Fruit fly (Drosophila melanogaster): ENCODE data around the gene MESK4.

dm6 chr3R:17016193-17016592, 27.6 kb downstream of the MESK4 start:
- TF ChIP-seq CG12768 (GFP tag; optimal IDR thresholded peaks at IDR 0.05) (no peak), Clk (GFP tag; optimal IDR thresholded peaks at IDR 0.05) (no peak), cnc (optimal IDR thresholded peaks at IDR 0.05) (no peak), CG1620 (GFP tag; optimal IDR thresholded peaks at IDR 0.05) (no peak), CG5204 (GFP tag; optimal IDR thresholded peaks at IDR 0.05) (no peak), cic (GFP tag; optimal IDR thresholded peaks at IDR 0.05) (no peak), CG7101 (tag; optimal IDR thresholded peaks at IDR 0.05) (no peak), Hr96 (GFP tag; optimal IDR thresholded peaks at IDR 0.05) (no peak), kay (GFP tag; ENCODE audit: borderline replicate concordance) (no peak), pad (GFP tag; optimal IDR thresholded peaks at IDR 0.05) (no peak), Mnt (GFP tag; optimal IDR thresholded peaks at IDR 0.05) (no peak), CG11617 (GFP tag; optimal IDR thresholded peaks at IDR 0.05) (no peak), Crg-1 (GFP tag; optimal IDR thresholded peaks at IDR 0.05) (no peak)

Data from whole organism, adult.